Worm (Caenorhabditis elegans): Measurements from ENCODE around the gene xnd-1.
A peak's percentile ranks its signal among the peaks of the same experiment; 100 is the strongest.

- TF ChIP-seq ceh-82 (tag; optimal IDR thresholded peaks at IDR 0.05) (peak; percentile 42 to 81 (median 63)), pax-3 (tag; optimal IDR thresholded peaks at IDR 0.05) (no peak), fos-1 (tag; optimal IDR thresholded peaks at IDR 0.05) (no peak), elt-3 (tag; optimal IDR thresholded peaks at IDR 0.05) (peak in 1 of 6 experiments; percentile 61), fkh-10 (GFP tag; optimal IDR thresholded peaks at IDR 0.05) (no peak), sox-4 (tag; optimal IDR thresholded peaks at IDR 0.05) (peak; percentile 59), lin-13 (GFP tag; optimal IDR thresholded peaks at IDR 0.05) (peak; percentile 38), ama-1 (optimal IDR thresholded peaks at IDR 0.05) (no peak), nhr-12 (tag; optimal IDR thresholded peaks at IDR 0.05) (no peak), nhr-237 (tag; optimal IDR thresholded peaks at IDR 0.05) (no peak), nhr-19 (GFP tag; conservative IDR thresholded peaks at IDR 0.05) (peak; percentile 85), ztf-11 (tag; optimal IDR thresholded peaks at IDR 0.05) (peak in 1 of 2 experiments; percentile 76), lsy-2 (tag; optimal IDR thresholded peaks at IDR 0.05) (peak; percentile 69 to 73)
Measured at ce11 chrIII:5554884-5555500, 49.3 kb upstream of the xnd-1 start, which contains the start of the genes nmad-1 and hach-1.
